Fruit fly (Drosophila melanogaster): ENCODE measurements around the gene RpS27A.

The RpS27A gene

dm6 chr2L:10437317-10437716 is 29.2 kb downstream of the RpS27A start, which contains the start of gene STUB1:
STUB1 (plus strand) TSS chr2L:10437548.
- TF ChIP-seq ci (GFP tag; IDR thresholded peaks at IDR 0.05) (no peak; the same call in 2 of the 3 replicates), pan (optimal IDR thresholded peaks at IDR 0.05) (no peak), pan (GFP tag; optimal IDR thresholded peaks at IDR 0.05 in 1 of 2, IDR thresholded peaks at IDR 0.05 in 1 of 2) (no peak), ac (GFP tag; optimal IDR thresholded peaks at IDR 0.05) (no peak), Lpt (GFP tag; optimal IDR thresholded peaks at IDR 0.05) (no peak), odd (GFP tag; optimal IDR thresholded peaks at IDR 0.05) (no peak), jigr1 (GFP tag; IDR thresholded peaks at IDR 0.05) (no peak), Max (GFP tag; optimal IDR thresholded peaks at IDR 0.05) (no peak), dmrt99B (tag; optimal IDR thresholded peaks at IDR 0.05) (no peak), CoRest (tag; optimal IDR thresholded peaks at IDR 0.05) (peak; percentile 28), crp (GFP tag; optimal IDR thresholded peaks at IDR 0.05) (no peak), seq (GFP tag; IDR thresholded peaks at IDR 0.05) (no peak), stc (GFP tag; IDR thresholded peaks at IDR 0.05) (no peak), CG34376 (GFP tag; optimal IDR thresholded peaks at IDR 0.05) (peak; percentile 7), CG9797 (GFP tag; optimal IDR thresholded peaks at IDR 0.05) (no peak), CG15479 (GFP tag; optimal IDR thresholded peaks at IDR 0.05) (no peak), ATbp (GFP tag; optimal IDR thresholded peaks at IDR 0.05) (no peak), lab (GFP tag; optimal IDR thresholded peaks at IDR 0.05) (no peak), Opbp (GFP tag; IDR thresholded peaks at IDR 0.05; ENCODE audit: partially characterized antibody) (peak; percentile 97), CG6254 (GFP tag; optimal IDR thresholded peaks at IDR 0.05) (no peak), Neu2 (GFP tag; optimal IDR thresholded peaks at IDR 0.05; ENCODE audit: borderline replicate concordance) (no peak), sens (GFP tag) (no peak), HmgZ (tag; optimal IDR thresholded peaks at IDR 0.05) (peak; percentile 77), CG7928 (GFP tag; optimal IDR thresholded peaks at IDR 0.05) (no peak), CG11085 (GFP tag; IDR thresholded peaks at IDR 0.05) (no peak), lilli (GFP tag; optimal IDR thresholded peaks at IDR 0.05) (peak; percentile 31), Hmx (GFP tag; optimal IDR thresholded peaks at IDR 0.05) (no peak), CG17186 (GFP tag; optimal IDR thresholded peaks at IDR 0.05) (peak; percentile 63), Dfd (GFP tag; optimal IDR thresholded peaks at IDR 0.05) (no peak), CG14965 (GFP tag; optimal IDR thresholded peaks at IDR 0.05; ENCODE audit: borderline replicate concordance) (no peak), tap (tag; optimal IDR thresholded peaks at IDR 0.05) (no peak), sqz (GFP tag; optimal IDR thresholded peaks at IDR 0.05) (no peak), CG11504 (tag; optimal IDR thresholded peaks at IDR 0.05) (no peak), ftz-f1 (GFP tag; optimal IDR thresholded peaks at IDR 0.05) (no peak), Scr (GFP tag; IDR thresholded peaks at IDR 0.05; ENCODE audit: partially characterized antibody) (peak; percentile 96), Mrtf (GFP tag; IDR thresholded peaks at IDR 0.05) (no peak), Deaf1 (tag; optimal IDR thresholded peaks at IDR 0.05) (no peak), CG13775 (GFP tag; optimal IDR thresholded peaks at IDR 0.05) (no peak), Hr39 (optimal IDR thresholded peaks at IDR 0.05) (no peak), lbe (GFP tag; optimal IDR thresholded peaks at IDR 0.05) (no peak), zen (tag; optimal IDR thresholded peaks at IDR 0.05) (no peak), CG2889 (GFP tag; IDR thresholded peaks at IDR 0.05) (no peak), NC2β (GFP tag; optimal IDR thresholded peaks at IDR 0.05) (no peak), CG2199 (GFP tag; IDR thresholded peaks at IDR 0.05) (0 out of 3 replicates have a peak, but pooled peaks have one; percentile 44), Pdp1 (GFP tag; optimal IDR thresholded peaks at IDR 0.05) (no peak), CG31365 (tag; optimal IDR thresholded peaks at IDR 0.05) (no peak), dimm (GFP tag; IDR thresholded peaks at IDR 0.05) (no peak), ato (GFP tag; IDR thresholded peaks at IDR 0.05; ENCODE audit: partially characterized antibody) (peak; percentile 93), HHEX (GFP tag; optimal IDR thresholded peaks at IDR 0.05) (no peak), CG42726 (GFP tag; IDR thresholded peaks at IDR 0.05; ENCODE audit: partially characterized antibody) (peak; percentile 98), dan (GFP tag; IDR thresholded peaks at IDR 0.05) (no peak), Hr3 (GFP tag; optimal IDR thresholded peaks at IDR 0.05) (no peak)
